Worm (Caenorhabditis elegans): ENCODE measurements around the gene D2023.6.

D2023.6 gene

DNA sequence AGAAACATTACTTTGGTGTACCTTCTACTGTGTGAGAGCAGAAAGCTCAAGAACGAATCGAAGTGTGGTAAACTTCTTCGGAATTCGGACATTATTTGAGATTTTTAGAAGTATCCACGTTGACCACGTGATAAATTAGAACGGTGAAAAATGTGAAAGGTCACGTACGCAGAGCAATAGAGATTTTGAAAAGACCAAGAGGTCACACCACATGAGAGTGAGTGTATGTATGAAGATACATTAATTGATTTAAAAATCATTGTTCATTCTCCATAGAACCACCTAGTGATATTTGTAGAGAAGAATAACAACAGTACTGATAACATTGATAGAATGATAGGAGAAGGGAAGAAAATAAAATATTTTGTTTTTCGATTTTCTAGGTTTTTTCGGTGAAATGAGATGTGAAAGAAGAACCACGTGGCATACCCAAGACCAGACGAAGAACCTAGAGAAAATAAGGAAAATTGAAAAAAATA, 4.7 kb upstream of the D2023.6 start, which contains the start of gene pyc-1:
TSS of gene pyc-1 (minus strand) at position 69 of the 479 bp plus-strand sequence.
- TF ChIP-seq crh-2 (tag; optimal IDR thresholded peaks at IDR 0.05) (peak; percentile 82), unc-39 (tag; optimal IDR thresholded peaks at IDR 0.05) (no peak), gmeb-1 (tag; optimal IDR thresholded peaks at IDR 0.05) (peak; percentile 57), unc-62 (GFP tag; optimal IDR thresholded peaks at IDR 0.05) (no peak), nhr-6 (tag; optimal IDR thresholded peaks at IDR 0.05) (peak; percentile 45), lin-39 (tag; optimal IDR thresholded peaks at IDR 0.05) (no peak), C34F6.9 (tag; optimal IDR thresholded peaks at IDR 0.05) (peak; percentile 54), skn-1 (tag; optimal IDR thresholded peaks at IDR 0.05) (peak; percentile 12), nhr-129 (tag; optimal IDR thresholded peaks at IDR 0.05) (peak; percentile 85), nhr-237 (tag; optimal IDR thresholded peaks at IDR 0.05) (no peak), sma-9 (GFP tag; optimal IDR thresholded peaks at IDR 0.05) (peak; percentile 40), sma-9 (tag; optimal IDR thresholded peaks at IDR 0.05) (no peak), aly-2 (tag; optimal IDR thresholded peaks at IDR 0.05) (no peak), nhr-23 (tag; optimal IDR thresholded peaks at IDR 0.05) (no peak), lin-13 (GFP tag; optimal IDR thresholded peaks at IDR 0.05) (peak; percentile 76), mbf-1 (tag; optimal IDR thresholded peaks at IDR 0.05) (no peak), lsy-2 (tag; optimal IDR thresholded peaks at IDR 0.05) (peak in 1 of 2 experiments; percentile 62), fos-1 (tag; optimal IDR thresholded peaks at IDR 0.05) (peak; percentile 32), nhr-25 (tag; optimal IDR thresholded peaks at IDR 0.05) (peak; percentile 59), sma-3 (GFP tag; optimal IDR thresholded peaks at IDR 0.05) (peak; percentile 37), mdl-1 (tag; optimal IDR thresholded peaks at IDR 0.05) (peak in 1 of 2 experiments; percentile 36), elt-1 (tag; optimal IDR thresholded peaks at IDR 0.05) (no peak), F13H6.1 (tag; optimal IDR thresholded peaks at IDR 0.05) (peak; percentile 33), nhr-21 (tag; optimal IDR thresholded peaks at IDR 0.05) (peak; percentile 25), peb-1 (tag; optimal IDR thresholded peaks at IDR 0.05) (no peak), ztf-4 (tag; optimal IDR thresholded peaks at IDR 0.05) (peak; percentile 80), ztf-11 (tag; optimal IDR thresholded peaks at IDR 0.05) (no peak)

- peak; percentile 54 for TF ChIP-seq fos-1 (tag; optimal IDR thresholded peaks at IDR 0.05)
- peak; percentile 6 for TF ChIP-seq ama-1 (optimal IDR thresholded peaks at IDR 0.05)
These were observed 3.9 kb upstream of the D2023.6 start for ce11 chrV:11823125-11823833.

DNA sequence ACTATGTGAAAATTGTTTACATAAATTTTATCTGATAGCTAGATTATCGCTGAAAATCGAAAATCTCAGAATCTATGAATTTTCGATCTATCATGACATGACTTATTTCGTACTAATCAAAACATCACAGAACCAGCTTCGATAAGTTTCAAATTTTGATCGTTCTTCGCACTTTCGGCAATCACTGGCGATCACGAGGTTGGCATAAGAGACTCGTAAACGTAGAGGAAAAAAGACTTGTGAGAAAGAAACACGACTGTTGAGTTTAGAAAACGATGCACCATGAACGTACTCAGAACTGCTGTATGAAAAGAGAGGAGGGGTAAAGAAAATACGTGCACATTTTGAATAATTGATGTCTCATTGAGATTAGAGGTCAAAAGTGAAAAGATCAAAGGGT, 3.2 kb upstream of the D2023.6 start:
- TF ChIP-seq unc-55 (GFP tag; optimal IDR thresholded peaks at IDR 0.05) (no peak), mdl-1 (tag; optimal IDR thresholded peaks at IDR 0.05) (peak; percentile 31 to 41), sem-4 (tag; optimal IDR thresholded peaks at IDR 0.05) (peak; percentile 55), nhr-21 (tag; optimal IDR thresholded peaks at IDR 0.05) (peak; percentile 90), snpc-4 (tag; optimal IDR thresholded peaks at IDR 0.05) (no peak), nhr-11 (tag; optimal IDR thresholded peaks at IDR 0.05) (no peak), mbf-1 (tag; optimal IDR thresholded peaks at IDR 0.05) (no peak), nhr-129 (tag; optimal IDR thresholded peaks at IDR 0.05) (peak; percentile 98), ZK546.5 (tag; optimal IDR thresholded peaks at IDR 0.05) (no peak), lin-39 (tag; optimal IDR thresholded peaks at IDR 0.05) (peak; percentile 34), lin-13 (GFP tag; optimal IDR thresholded peaks at IDR 0.05) (peak; percentile 61), crh-2 (tag; optimal IDR thresholded peaks at IDR 0.05) (peak; percentile 96), nhr-23 (tag; optimal IDR thresholded peaks at IDR 0.05) (no peak), sma-9 (GFP tag; optimal IDR thresholded peaks at IDR 0.05) (peak; percentile 96), sma-9 (tag; optimal IDR thresholded peaks at IDR 0.05) (no peak), ama-1 (optimal IDR thresholded peaks at IDR 0.05) (peak; percentile 45), nhr-6 (tag; optimal IDR thresholded peaks at IDR 0.05) (peak; percentile 86), blmp-1 (tag; optimal IDR thresholded peaks at IDR 0.05; ENCODE audit: insufficient read depth) (peak; percentile 83), mab-5 (tag; optimal IDR thresholded peaks at IDR 0.05) (peak; percentile 37), egl-27 (tag; optimal IDR thresholded peaks at IDR 0.05) (peak; percentile 27), unc-62 (GFP tag; optimal IDR thresholded peaks at IDR 0.05) (peak; percentile 39), nhr-25 (tag; optimal IDR thresholded peaks at IDR 0.05) (peak; percentile 91), dmd-4 (tag; optimal IDR thresholded peaks at IDR 0.05) (no peak), elt-3 (tag; optimal IDR thresholded peaks at IDR 0.05) (no peak), nhr-10 (tag; optimal IDR thresholded peaks at IDR 0.05) (peak; percentile 30), gmeb-1 (tag; optimal IDR thresholded peaks at IDR 0.05) (peak; percentile 81), aly-2 (tag; optimal IDR thresholded peaks at IDR 0.05) (no peak), fos-1 (tag; optimal IDR thresholded peaks at IDR 0.05) (peak; percentile 84), C34F6.9 (tag; optimal IDR thresholded peaks at IDR 0.05) (peak; percentile 77), R02D3.7 (tag; optimal IDR thresholded peaks at IDR 0.05) (no peak), F13H6.1 (tag; optimal IDR thresholded peaks at IDR 0.05) (peak; percentile 93), sma-3 (GFP tag; optimal IDR thresholded peaks at IDR 0.05) (peak; percentile 84), lsy-2 (tag; optimal IDR thresholded peaks at IDR 0.05) (peak in 1 of 2 experiments; percentile 79), ztf-4 (tag; optimal IDR thresholded peaks at IDR 0.05) (peak; percentile 78), alr-1 (tag; optimal IDR thresholded peaks at IDR 0.05) (no peak), nhr-237 (tag; optimal IDR thresholded peaks at IDR 0.05) (no peak)
